Worm (Caenorhabditis elegans): ENCODE data around the gene gyg-2.

DNA sequence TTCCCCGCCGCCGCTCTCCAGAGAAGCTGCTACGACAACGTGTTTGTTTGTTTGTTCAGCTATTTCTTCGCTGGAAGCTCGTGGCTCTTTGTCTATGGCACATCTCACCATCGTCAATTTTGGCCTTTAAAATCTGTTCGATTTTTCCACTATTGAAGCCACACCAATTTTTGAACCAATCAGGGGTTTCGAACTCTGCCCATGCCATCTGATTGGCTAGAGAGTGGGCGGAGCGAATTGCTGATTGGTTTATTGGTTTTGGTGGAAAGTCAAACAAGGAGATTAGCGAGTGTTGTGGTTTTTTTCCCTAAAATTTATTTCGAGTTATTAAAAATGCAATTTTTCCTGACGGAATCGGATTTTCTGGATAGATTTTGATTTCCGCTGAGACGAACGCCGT lies 10.1 kb upstream of the gyg-2 start:
- TF ChIP-seq nhr-237 (tag; optimal IDR thresholded peaks at IDR 0.05) (no peak), snpc-4 (tag; optimal IDR thresholded peaks at IDR 0.05) (no peak), T20F7.1 (GFP tag; optimal IDR thresholded peaks at IDR 0.05) (no peak), mxl-3 (GFP tag; optimal IDR thresholded peaks at IDR 0.05) (no peak), duxl-1 (tag; optimal IDR thresholded peaks at IDR 0.05; ENCODE audit: poor library complexity) (no peak), mdl-1 (tag; optimal IDR thresholded peaks at IDR 0.05) (no peak)

Measured in whole organism, L4 larva.